Fruit fly (Drosophila melanogaster): Measurements from ENCODE around the gene CG15465.

- TF ChIP-seq ftz-f1 (GFP tag; optimal IDR thresholded peaks at IDR 0.05) (no peak), MESR4 (GFP tag; optimal IDR thresholded peaks at IDR 0.05) (no peak), Ptx1 (GFP tag; IDR thresholded peaks at IDR 0.05) (no peak), CG14860 (GFP tag; IDR thresholded peaks at IDR 0.05; ENCODE audit: partially characterized antibody) (no peak), HHEX (GFP tag; optimal IDR thresholded peaks at IDR 0.05) (no peak), CG18599 (GFP tag; optimal IDR thresholded peaks at IDR 0.05) (no peak), crc (GFP tag; optimal IDR thresholded peaks at IDR 0.05) (no peak), CG34422 (GFP tag; IDR thresholded peaks at IDR 0.05) (no peak), ATbp (GFP tag; optimal IDR thresholded peaks at IDR 0.05) (no peak), CrebB (tag; optimal IDR thresholded peaks at IDR 0.05) (no peak), gcm2 (GFP tag; optimal IDR thresholded peaks at IDR 0.05) (no peak), CG14050 (GFP tag; IDR thresholded peaks at IDR 0.05) (no peak)
These were observed 6.3 kb downstream of the CG15465 start for dm6 chrX:5091757-5092348.
